Fruit fly (Drosophila melanogaster) whole organism, embryonic: ENCODE data around the gene CG3040.

Source experiments
- Aef1 ChIP-seq: fragments of 200-800 bp; sonication (Bioruptor generic); IDR thresholded peaks from 3 replicates; pipeline ENCODE4 v1.3.6; 2022; ENCODE audit warnings: missing biosample characterization, missing genetic modification characterization
- Atf6 ChIP-seq: fragments of 200-800 bp; sonication (Bioruptor generic); IDR thresholded peaks from 2 replicates; pipeline ENCODE4 v1.3.6; 2022; ENCODE audit warnings: missing biosample characterization, missing genetic modification characterization
- Bdp1 ChIP-seq: fragments of 200-800 bp; sonication (Bioruptor generic); optimal IDR thresholded peaks from 3 replicates; lab custom pipeline; 2016; ENCODE audit warnings: missing biosample characterization, missing genetic modification characterization
- BtbVII ChIP-seq: fragments of 200-800 bp; sonication (Bioruptor generic); optimal IDR thresholded peaks from 3 replicates; lab custom pipeline; 2017; ENCODE audit warnings: missing biosample characterization, mild to moderate bottlenecking, missing genetic modification characterization
- C15 ChIP-seq: fragments of 200-800 bp; sonication (Bioruptor generic); IDR thresholded peaks from 3 replicates; pipeline ENCODE4 v1.3.6; 2022; ENCODE audit warnings: missing biosample characterization, missing genetic modification characterization
- CG10366 ChIP-seq: fragments of 200-800 bp; sonication (Bioruptor generic); IDR thresholded peaks from 2 replicates; pipeline ENCODE4 v1.3.6; 2022; ENCODE audit warnings: missing biosample characterization, missing genetic modification characterization
- CG10543 ChIP-seq: fragments of 200-800 bp; sonication (Bioruptor generic); optimal IDR thresholded peaks from 3 replicates; lab custom pipeline; 2017; ENCODE audit warnings: missing biosample characterization, mild to moderate bottlenecking, missing genetic modification characterization, moderate library complexity
- CG11695 ChIP-seq: fragments of 200-800 bp; sonication (Bioruptor generic); IDR thresholded peaks from 3 replicates; pipeline ENCODE4 v1.3.6; 2022; ENCODE audit warnings: missing biosample characterization, missing genetic modification characterization
- CG13287 ChIP-seq: fragments of 200-800 bp; sonication (Bioruptor generic); IDR thresholded peaks from 2 replicates; pipeline ENCODE4 v1.3.6; 2022; ENCODE audit warnings: missing biosample characterization, missing genetic modification characterization; ENCODE audit not compliant: partially characterized antibody
- CG13624 ChIP-seq: fragments of 200-800 bp; sonication (Bioruptor generic); optimal IDR thresholded peaks from 2 replicates; lab custom pipeline; 2016; ENCODE audit warnings: missing biosample characterization, missing genetic modification characterization
- CG13894 ChIP-seq: fragments of 200-800 bp; sonication (Bioruptor generic); optimal IDR thresholded peaks from 3 replicates; lab custom pipeline; 2018; ENCODE audit warnings: missing biosample characterization, mild to moderate bottlenecking, missing genetic modification characterization, moderate library complexity
- CG15269 ChIP-seq: fragments of 200-800 bp; sonication (Bioruptor generic); optimal IDR thresholded peaks from 2 replicates; lab custom pipeline; 2018; ENCODE audit warnings: missing biosample characterization, mild to moderate bottlenecking, missing genetic modification characterization, moderate library complexity
- CG17361 ChIP-seq: fragments of 200-800 bp; sonication (Bioruptor generic); IDR thresholded peaks from 3 replicates; pipeline ENCODE4 v1.3.6; 2022; ENCODE audit warnings: missing biosample characterization, missing genetic modification characterization
- CG17385 ChIP-seq: fragments of 200-800 bp; sonication (Bioruptor generic); optimal IDR thresholded peaks from 3 replicates; lab custom pipeline; 2018; ENCODE audit warnings: missing biosample characterization, mild to moderate bottlenecking, missing genetic modification characterization
- CG18599 ChIP-seq: fragments of 200-800 bp; sonication (Bioruptor generic); optimal IDR thresholded peaks from 3 replicates; lab custom pipeline; 2017; ENCODE audit warnings: missing biosample characterization, missing genetic modification characterization, mild to moderate bottlenecking, moderate library complexity, missing genetic modification reagents
- CG2889 ChIP-seq: fragments of 200-800 bp; sonication (Bioruptor generic); IDR thresholded peaks from 3 replicates; pipeline ENCODE4 v1.3.6; 2022; ENCODE audit warnings: missing biosample characterization, missing genetic modification characterization
- CG30020 ChIP-seq: fragments of 200-800 bp; optimal IDR thresholded peaks from 2 replicates; lab custom pipeline; 2019; ENCODE audit warnings: missing biosample characterization, mild to moderate bottlenecking, missing genetic modification characterization, moderate library complexity
- CG30403 ChIP-seq: fragments of 200-800 bp; sonication (Bioruptor generic); optimal IDR thresholded peaks from 3 replicates; lab custom pipeline; 2016; ENCODE audit warnings: missing biosample characterization, missing genetic modification characterization
- CG33557 ChIP-seq: fragments of 200-800 bp; sonication (Bioruptor generic); optimal IDR thresholded peaks from 2 replicates; lab custom pipeline; 2019; ENCODE audit warnings: missing biosample characterization, mild to moderate bottlenecking, missing genetic modification characterization, moderate library complexity
- CG34224 ChIP-seq: fragments of 200-800 bp; sonication (Bioruptor generic); IDR thresholded peaks from 3 replicates; pipeline ENCODE4 v1.3.6; 2022; ENCODE audit warnings: missing biosample characterization, missing genetic modification characterization; ENCODE audit not compliant: partially characterized antibody
- CG4707 ChIP-seq: fragments of 200-800 bp; sonication (Bioruptor generic); optimal IDR thresholded peaks from 2 replicates; lab custom pipeline; 2018; ENCODE audit warnings: missing biosample characterization, mild to moderate bottlenecking, missing genetic modification characterization, moderate library complexity
- CG6854 ChIP-seq: fragments of 200-800 bp; sonication (Bioruptor generic); optimal IDR thresholded peaks from 3 replicates; lab custom pipeline; 2017; ENCODE audit warnings: missing biosample characterization, mild to moderate bottlenecking, missing genetic modification characterization
- CG8924 ChIP-seq: fragments of 200-800 bp; optimal IDR thresholded peaks from 3 replicates; lab custom pipeline; 2019; ENCODE audit warnings: missing biosample characterization, mild to moderate bottlenecking, missing genetic modification characterization, moderate library complexity
- Ets97D ChIP-seq: fragments of 200-800 bp; sonication (Bioruptor generic); optimal IDR thresholded peaks from 3 replicates; lab custom pipeline; 2016; ENCODE audit warnings: missing biosample characterization, missing genetic modification characterization
- Hand ChIP-seq: fragments of 200-800 bp; sonication (Bioruptor generic); optimal IDR thresholded peaks from 2 replicates; lab custom pipeline; 2017; ENCODE audit warnings: mild to moderate bottlenecking, missing biosample characterization, missing genetic modification reagents, missing genetic modification characterization
- Hmr ChIP-seq: fragments of 200-800 bp; sonication (Bioruptor generic); optimal IDR thresholded peaks from 3 replicates; lab custom pipeline; 2017; ENCODE audit warnings: mild to moderate bottlenecking, missing biosample characterization, missing genetic modification reagents, missing genetic modification characterization
- Neu2 ChIP-seq: fragments of 200-800 bp; sonication (Bioruptor generic); optimal IDR thresholded peaks from 3 replicates; lab custom pipeline; 2016; ENCODE audit warnings: missing biosample characterization, missing genetic modification characterization, borderline replicate concordance
- Oaz ChIP-seq: fragments of 200-800 bp; sonication (Bioruptor generic); IDR thresholded peaks from 2 replicates; pipeline ENCODE4 v1.3.6; 2022; ENCODE audit warnings: missing biosample characterization, missing genetic modification characterization
- Optix ChIP-seq: fragments of 200-800 bp; sonication (Bioruptor generic); IDR thresholded peaks from 3 replicates; pipeline ENCODE4 v1.3.6; 2022; ENCODE audit warnings: missing biosample characterization, missing genetic modification characterization
- Poxn ChIP-seq: fragments of 200-800 bp; sonication (Bioruptor generic); IDR thresholded peaks from 2 replicates; pipeline ENCODE4 v1.3.6; 2022; ENCODE audit warnings: missing biosample characterization, missing genetic modification characterization
- Sin3A ChIP-seq: fragments of >200 bp; optimal IDR thresholded peaks from 2 replicates; lab custom pipeline; 2018
- Stat92E ChIP-seq, 3 experiments: fragments of >200 bp in 2 of 3; fragments of 200-800 bp in 1 of 3; sonication (Bioruptor generic) in 1 of 3; optimal IDR thresholded peaks; 2 replicates each; lab custom pipeline; 2017 to 2019; ENCODE audit warnings: missing biosample characterization in 3 of 3, missing genetic modification characterization in 3 of 3, mild to moderate bottlenecking in 1 of 3, moderate library complexity in 1 of 3
- az2 ChIP-seq: fragments of 200-800 bp; sonication (Bioruptor generic); optimal IDR thresholded peaks from 3 replicates; lab custom pipeline; 2016; ENCODE audit warnings: missing biosample characterization, missing genetic modification characterization
- btn ChIP-seq: fragments of 200-800 bp; sonication (Bioruptor generic); optimal IDR thresholded peaks from 2 replicates; lab custom pipeline; 2016; ENCODE audit warnings: missing biosample characterization, missing genetic modification characterization
- dmrt11E ChIP-seq: fragments of 200-800 bp; sonication (Bioruptor generic); optimal IDR thresholded peaks from 3 replicates; lab custom pipeline; 2018; ENCODE audit warnings: missing biosample characterization, mild to moderate bottlenecking, missing genetic modification characterization, moderate library complexity
- fu2 ChIP-seq: fragments of 200-800 bp; sonication (Bioruptor generic); optimal IDR thresholded peaks from 2 replicates; lab custom pipeline; 2016; ENCODE audit warnings: missing biosample characterization, missing genetic modification characterization
- gcm2 ChIP-seq: fragments of 200-800 bp; sonication (Bioruptor generic); optimal IDR thresholded peaks from 2 replicates; lab custom pipeline; 2016; ENCODE audit warnings: missing biosample characterization, missing genetic modification characterization
- grn ChIP-seq: fragments of 200-800 bp; sonication (Bioruptor generic); optimal IDR thresholded peaks from 3 replicates; lab custom pipeline; 2017; ENCODE audit warnings: missing biosample characterization, missing genetic modification characterization
- maf-S ChIP-seq: fragments of 200-800 bp; sonication (Bioruptor generic); optimal IDR thresholded peaks from 2 replicates; lab custom pipeline; 2016; ENCODE audit warnings: missing biosample characterization, missing genetic modification characterization
- mam ChIP-seq: fragments of 200-800 bp; sonication (Bioruptor generic); optimal IDR thresholded peaks from 3 replicates; lab custom pipeline; 2016; ENCODE audit warnings: missing biosample characterization, missing genetic modification characterization
- pita ChIP-seq: fragments of 200-800 bp; sonication (Bioruptor generic); optimal IDR thresholded peaks from 2 replicates; lab custom pipeline; 2017; ENCODE audit warnings: missing biosample characterization, mild to moderate bottlenecking, missing genetic modification characterization
- pzg ChIP-seq: fragments of 200-800 bp; sonication (Bioruptor generic); optimal IDR thresholded peaks from 3 replicates; lab custom pipeline; 2018; ENCODE audit warnings: missing biosample characterization, mild to moderate bottlenecking, missing genetic modification characterization, moderate library complexity
- schlank ChIP-seq: fragments of 200-800 bp; sonication (Bioruptor generic); optimal IDR thresholded peaks from 2 replicates; lab custom pipeline; 2018; ENCODE audit warnings: missing biosample characterization, mild to moderate bottlenecking, missing genetic modification characterization
- sd ChIP-seq: fragments of 200-800 bp; sonication (Bioruptor generic); optimal IDR thresholded peaks from 3 replicates; lab custom pipeline; 2018; ENCODE audit warnings: missing biosample characterization, mild to moderate bottlenecking, missing genetic modification characterization, moderate library complexity
- ssp ChIP-seq: fragments of 200-800 bp; sonication (Bioruptor generic); IDR thresholded peaks from 2 replicates; pipeline ENCODE4 v1.3.6; 2022; ENCODE audit warnings: missing biosample characterization, missing genetic modification characterization
- tx ChIP-seq: fragments of 200-800 bp; sonication (Bioruptor generic); optimal IDR thresholded peaks from 2 replicates; lab custom pipeline; 2016; ENCODE audit warnings: missing biosample characterization, missing genetic modification characterization
- unpg ChIP-seq: fragments of 200-800 bp; sonication (Bioruptor generic); optimal IDR thresholded peaks from 3 replicates; lab custom pipeline; 2018; ENCODE audit warnings: missing biosample characterization, mild to moderate bottlenecking, missing genetic modification characterization, moderate library complexity
- vfl ChIP-seq: fragments of 200-800 bp; sonication (Bioruptor generic); optimal IDR thresholded peaks from 2 replicates; lab custom pipeline; 2016; ENCODE audit warnings: missing biosample characterization, missing genetic modification characterization
- yki ChIP-seq: fragments of >200 bp; optimal IDR thresholded peaks from 3 replicates; lab custom pipeline; 2018
- zen2 ChIP-seq: fragments of 200-800 bp; sonication (Bioruptor generic); IDR thresholded peaks from 3 replicates; pipeline ENCODE4 v1.3.6; 2022; ENCODE audit warnings: missing biosample characterization, missing genetic modification characterization; ENCODE audit not compliant: partially characterized antibody

The CG3040 gene

DNA sequence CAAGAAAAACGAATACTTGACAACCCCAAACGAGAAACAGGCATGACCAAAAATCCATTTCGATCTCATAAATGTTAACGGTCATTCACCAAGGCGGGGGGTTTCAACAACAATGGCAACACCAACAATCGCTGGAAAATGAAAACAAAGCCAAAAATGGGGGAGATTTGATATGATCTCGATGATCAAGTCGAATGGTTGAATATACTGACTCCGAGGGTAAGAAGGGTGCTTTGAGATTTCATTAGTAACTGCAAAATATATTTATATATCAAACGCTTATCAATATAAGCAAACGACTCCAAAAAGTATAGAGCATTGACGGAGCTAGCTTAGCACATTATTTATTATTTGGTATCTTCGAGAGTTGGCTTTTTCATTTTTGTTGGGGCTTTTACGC lies 16.9 kb upstream of the CG3040 start (continued):
- no peak for TF ChIP-seq C15 (GFP tag; lab: Robert Waterston, UW)
- no peak for TF ChIP-seq unpg
- no peak for TF ChIP-seq Sin3A
- no peak for TF ChIP-seq CG33557
- no peak for TF ChIP-seq CG2889 (GFP tag; lab: Robert Waterston, UW)

DNA sequence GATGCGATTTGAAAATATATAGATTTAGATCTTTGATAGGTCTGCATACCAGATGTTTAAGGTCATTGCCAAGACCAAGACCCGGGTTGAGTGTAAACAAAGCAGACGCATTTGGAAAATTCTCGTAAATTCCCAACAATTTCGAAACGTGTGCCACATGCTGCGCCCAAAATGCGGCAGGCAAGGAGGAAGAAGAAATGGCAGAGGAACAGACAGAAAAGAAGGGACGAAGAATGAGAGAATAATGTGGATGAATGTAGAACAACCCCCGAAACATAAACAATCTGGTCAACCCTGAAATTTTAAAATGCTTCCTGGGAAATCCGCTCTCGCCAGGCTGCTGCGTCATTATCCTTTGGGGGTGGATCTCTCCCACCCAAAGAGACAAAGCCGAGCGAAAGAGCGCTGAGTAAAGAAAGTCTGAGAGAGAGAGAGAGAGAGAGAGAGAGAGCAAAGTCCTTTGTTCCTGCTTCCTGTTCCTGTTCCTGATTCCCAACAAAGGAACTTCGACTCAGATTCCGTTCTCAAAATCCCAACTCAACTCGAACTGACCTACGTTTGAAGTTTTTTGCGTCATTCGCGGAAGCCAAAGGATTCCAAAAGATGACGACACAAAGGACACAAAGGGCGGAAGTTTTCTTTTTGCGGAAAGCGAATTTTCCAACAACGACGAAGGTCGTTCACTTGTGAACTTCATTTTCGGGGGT lies 15.6 kb upstream of the CG3040 start:
- TF ChIP-seq Hmr (no peak), schlank (tag; lab: Kevin White, UChicago) (no peak), Oaz (GFP tag; lab: Robert Waterston, UW) (no peak), CG13894 (no peak), Poxn (GFP tag; lab: Robert Waterston, UW) (no peak), Bdp1 (no peak), Ets97D (GFP tag; lab: Kevin White, UChicago) (no peak), CG18599 (GFP tag; lab: Kevin White, UChicago) (no peak), CG8924 (tag; lab: Kevin White, UChicago) (peak; percentile 0), tx (GFP tag; lab: Kevin White, UChicago) (no peak), CG6854 (no peak), CG30020 (tag; lab: Kevin White, UChicago) (no peak), vfl (GFP tag; lab: Kevin White, UChicago) (no peak), mam (GFP tag; lab: Kevin White, UChicago) (no peak), CG17385 (GFP tag; lab: Kevin White, UChicago) (peak; percentile 18), Hand (no peak), CG4707 (GFP tag; lab: Kevin White, UChicago) (no peak), CG34224 (GFP tag; lab: Robert Waterston, UW) (0 out of 3 replicates have a peak, but pooled peaks have one; percentile 27), CG13287 (no peak), CG10366 (GFP tag; lab: Robert Waterston, UW) (no peak), Stat92E (GFP tag; optimal IDR thresholded peaks at IDR 0.05; lab: Kevin White, UChicago) (peak in 1 of 3 experiments; percentile 18), Aef1 (no peak), fu2 (GFP tag; lab: Kevin White, UChicago) (no peak), CG10543 (GFP tag; lab: Kevin White, UChicago) (no peak), grn (GFP tag; lab: Kevin White, UChicago) (no peak), CG15269 (tag; lab: Kevin White, UChicago) (no peak), ssp (GFP tag; lab: Robert Waterston, UW) (no peak), BtbVII (GFP tag; lab: Kevin White, UChicago) (no peak), btn (GFP tag; lab: Kevin White, UChicago) (no peak), CG11695 (GFP tag; lab: Robert Waterston, UW) (no peak), Atf6 (GFP tag; lab: Robert Waterston, UW) (no peak), sd (tag; lab: Kevin White, UChicago) (peak; percentile 53), yki (peak; percentile 62), maf-S (GFP tag; lab: Kevin White, UChicago) (no peak), gcm2 (GFP tag; lab: Kevin White, UChicago) (no peak), CG17361 (GFP tag; lab: Robert Waterston, UW) (no peak), CG30403 (no peak), dmrt11E (no peak), az2 (GFP tag; lab: Kevin White, UChicago) (no peak), pita (GFP tag; lab: Kevin White, UChicago) (no peak), CG13624 (GFP tag; lab: Kevin White, UChicago) (no peak), pzg (GFP tag; lab: Kevin White, UChicago) (no peak), Neu2 (GFP tag; lab: Kevin White, UChicago) (no peak), zen2 (GFP tag; lab: Robert Waterston, UW) (no peak), Optix (GFP tag; lab: Robert Waterston, UW) (no peak)
